ENCODE assay signal across 1 fruit fly cellular context in genomic region chrX:4116834-4117736, dm6.
TF ChIP-seq lines count a peak whose summit lies in the region.

tyf (plus strand) TSS chrX:4117020.
Tip60 (minus strand) TSS chrX:4117487.

TF ChIP-seq in whole organism, embryonic, 481 proteins besides CTCF, POLR2A, EP300 and RAD21 (continued from another document):
- TF ChIP-seq Scr (GFP tag; IDR thresholded peaks at IDR 0.05; lab: Robert Waterston, UW; ENCODE audit: partially characterized antibody) (peak; percentile 47), lilli (GFP tag; optimal IDR thresholded peaks at IDR 0.05; lab: Kevin White, UChicago) (peak; percentile 23), CG31441 (GFP tag; IDR thresholded peaks at IDR 0.05; lab: Robert Waterston, UW) (no peak), gfzf (GFP tag; optimal IDR thresholded peaks at IDR 0.05; lab: Kevin White, UChicago) (peak; percentile 46), CG42726 (GFP tag; IDR thresholded peaks at IDR 0.05; lab: Robert Waterston, UW; ENCODE audit: partially characterized antibody) (peak; percentile 31; the same call in 1 of the 2 replicates), CG12236 (GFP tag; optimal IDR thresholded peaks at IDR 0.05; lab: Kevin White, UChicago) (no peak), CG12744 (GFP tag; optimal IDR thresholded peaks at IDR 0.05; lab: Kevin White, UChicago) (no peak), CG6683 (GFP tag; optimal IDR thresholded peaks at IDR 0.05; lab: Kevin White, UChicago) (no peak), Deaf1 (tag; optimal IDR thresholded peaks at IDR 0.05; lab: Kevin White, UChicago) (no peak), jumu (GFP tag; optimal IDR thresholded peaks at IDR 0.05; lab: Kevin White, UChicago) (peak; percentile 33), CG2875 (GFP tag; optimal IDR thresholded peaks at IDR 0.05; lab: Kevin White, UChicago) (no peak), CG6175 (GFP tag; IDR thresholded peaks at IDR 0.05; lab: Robert Waterston, UW) (0 out of 3 replicates have a peak, but pooled peaks have one; percentile 54), sna (GFP tag; IDR thresholded peaks at IDR 0.05; lab: Robert Waterston, UW; ENCODE audit: partially characterized antibody) (0 out of 2 replicates have a peak, but pooled peaks have one; percentile 27), sens-2 (GFP tag; IDR thresholded peaks at IDR 0.05; lab: Robert Waterston, UW) (no peak), hb (GFP tag; IDR thresholded peaks at IDR 0.05; lab: Robert Waterston, UW; ENCODE audit: partially characterized antibody) (no peak), gce (GFP tag; IDR thresholded peaks at IDR 0.05; lab: Robert Waterston, UW) (no peak)
